Worm (Caenorhabditis elegans): ENCODE results near the gene ctsa-4.1.

ctsa-4.1 gene

DNA sequence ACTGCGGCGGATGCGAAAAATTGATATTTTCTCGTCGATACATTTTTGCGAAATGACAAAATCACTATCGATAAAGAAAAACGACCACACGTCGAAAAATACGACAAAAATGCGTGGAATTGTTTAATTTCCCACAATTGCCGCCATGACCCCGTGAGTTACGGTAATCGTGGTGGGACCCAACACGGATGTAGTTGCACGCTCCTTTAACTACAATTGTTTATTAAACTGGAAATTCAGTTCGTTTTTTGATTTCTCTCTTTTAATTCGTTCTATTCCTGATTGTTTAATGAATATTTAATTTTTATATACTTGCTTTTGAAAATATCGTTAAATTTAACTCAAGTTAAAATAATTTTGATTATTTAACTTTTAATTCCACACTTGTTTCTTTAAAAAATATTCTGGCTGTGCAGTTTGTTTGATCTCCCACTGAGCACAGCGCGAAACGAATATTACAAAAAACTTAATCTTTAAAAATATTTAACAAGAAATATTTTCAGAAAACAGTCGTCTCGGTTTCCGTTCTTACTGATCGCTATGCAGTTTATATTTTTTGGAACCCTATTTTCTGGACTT is 1.5 kb upstream of the ctsa-4.1 start, which contains the start of the genes ani-2 and clec-88 (continued):
- TF ChIP-seq snpc-1.1 (tag; optimal IDR thresholded peaks at IDR 0.05; ENCODE audit: insufficient read depth) (peak; percentile 0), hsf-1 (GFP tag; IDR thresholded peaks at IDR 0.05) (0 out of 2 replicates have a peak, but pooled peaks have one; percentile 45), ztf-22 (GFP tag; optimal IDR thresholded peaks at IDR 0.05) (no peak), pbrm-1 (GFP tag; IDR thresholded peaks at IDR 0.05) (no peak), hlh-26 (GFP tag; conservative IDR thresholded peaks at IDR 0.05) (no peak), atf-7 (tag; optimal IDR thresholded peaks at IDR 0.05) (no peak), Y95B8A.8 (GFP tag; IDR thresholded peaks at IDR 0.05) (0 out of 2 replicates have a peak, but pooled peaks have one; percentile 8), ceh-91 (GFP tag; IDR thresholded peaks at IDR 0.05) (peak; percentile 85), xnd-1 (tag; optimal IDR thresholded peaks at IDR 0.05) (peak; percentile 90), ccch-3 (GFP tag; optimal IDR thresholded peaks at IDR 0.05) (no peak), somi-1 (GFP tag; optimal IDR thresholded peaks at IDR 0.05) (no peak), madf-10 (tag; optimal IDR thresholded peaks at IDR 0.05) (no peak), cebp-1 (GFP tag; IDR thresholded peaks at IDR 0.05) (no peak), cebp-1 (tag; optimal IDR thresholded peaks at IDR 0.05) (no peak), chd-7 (tag; optimal IDR thresholded peaks at IDR 0.05) (no peak), lsl-1 (GFP tag; optimal IDR thresholded peaks at IDR 0.05) (peak; percentile 98), cebp-2 (GFP tag; IDR thresholded peaks at IDR 0.05) (no peak), ceh-58 (GFP tag; IDR thresholded peaks at IDR 0.05) (no peak), F57A8.1 (GFP tag; optimal IDR thresholded peaks at IDR 0.05) (no peak), C17E4.6 (GFP tag; IDR thresholded peaks at IDR 0.05) (no peak), him-1 (tag; optimal IDR thresholded peaks at IDR 0.05) (peak; percentile 34), B0035.1 (tag; optimal IDR thresholded peaks at IDR 0.05) (no peak), attf-3 (GFP tag; conservative IDR thresholded peaks at IDR 0.05) (no peak), rec-8 (tag; optimal IDR thresholded peaks at IDR 0.05) (no peak), F37B4.10 (GFP tag; IDR thresholded peaks at IDR 0.05) (no peak), mcd-1 (GFP tag; IDR thresholded peaks at IDR 0.05) (peak; percentile 34; the same call in 1 of the 2 replicates), Y67H2A.10 (GFP tag; conservative IDR thresholded peaks at IDR 0.05) (no peak), dox-1 (GFP tag; IDR thresholded peaks at IDR 0.05) (peak; percentile 63; the same call in 1 of the 2 replicates), sea-2 (GFP tag; IDR thresholded peaks at IDR 0.05) (no peak), snpc-3.4 (tag; optimal IDR thresholded peaks at IDR 0.05) (peak; percentile 52), madf-3 (GFP tag; IDR thresholded peaks at IDR 0.05) (0 out of 2 replicates have a peak, but pooled peaks have one; percentile 23), fkh-3 (tag; optimal IDR thresholded peaks at IDR 0.05) (no peak), F49E8.2 (tag; optimal IDR thresholded peaks at IDR 0.05; ENCODE audit: insufficient read depth) (peak; percentile 68), T07F8.4 (tag; optimal IDR thresholded peaks at IDR 0.05) (no peak), nhr-179 (tag; optimal IDR thresholded peaks at IDR 0.05) (no peak), F33H1.4 (GFP tag; IDR thresholded peaks at IDR 0.05) (peak; percentile 96), hmg-20 (GFP tag; IDR thresholded peaks at IDR 0.05) (no peak), tlf-1 (GFP tag; optimal IDR thresholded peaks at IDR 0.05) (peak; percentile 20), madf-8 (GFP tag; conservative IDR thresholded peaks at IDR 0.05) (peak; percentile 89), dpff-1 (tag; optimal IDR thresholded peaks at IDR 0.05) (no peak), unc-130 (GFP tag; optimal IDR thresholded peaks at IDR 0.05) (peak; percentile 73), ztf-18 (tag; optimal IDR thresholded peaks at IDR 0.05) (peak; percentile 9), F52B5.7 (tag; optimal IDR thresholded peaks at IDR 0.05) (no peak), rpc-1 (optimal IDR thresholded peaks at IDR 0.05) (no peak), rpc-1 (tag; optimal IDR thresholded peaks at IDR 0.05) (no peak)
